Fruit fly (Drosophila melanogaster) whole organism, pupa: ENCODE measurements around the gene CycT.

ENCODE experiments used
- CG14655 ChIP-seq: fragments of 200-800 bp; sonication (Bioruptor generic); optimal IDR thresholded peaks from 3 replicates; lab custom pipeline; 2017; ENCODE audit warnings: mild to moderate bottlenecking, missing biosample characterization, missing genetic modification reagents, missing genetic modification characterization
- CG8159 ChIP-seq: fragments of 200-800 bp; sonication (Bioruptor generic); optimal IDR thresholded peaks from 3 replicates; lab custom pipeline; 2018; ENCODE audit warnings: missing biosample characterization, mild to moderate bottlenecking, missing genetic modification characterization, moderate library complexity
- D1 ChIP-seq: fragments of 200-800 bp; sonication (Bioruptor generic); optimal IDR thresholded peaks from 2 replicates; lab custom pipeline; 2018; ENCODE audit warnings: missing biosample characterization, mild to moderate bottlenecking, missing genetic modification characterization, moderate library complexity
- Snoo ChIP-seq: fragments of 200-800 bp; sonication (Bioruptor generic); optimal IDR thresholded peaks from 3 replicates; lab custom pipeline; 2017; ENCODE audit warnings: missing biosample characterization, mild to moderate bottlenecking, missing genetic modification characterization, inconsistent platforms

- no peak for TF ChIP-seq Snoo (tag; lab: Kevin White, UChicago)
- no peak for TF ChIP-seq CG14655 (GFP tag; lab: Kevin White, UChicago)
- TF ChIP-seq CG8159 (tag; lab: Kevin White, UChicago): no peak
- TF ChIP-seq D1 (tag; lab: Kevin White, UChicago): no peak
These were observed 29.7 kb upstream of the CycT start for dm6 chr3L:17587292-17587691.
